Fruit fly (Drosophila melanogaster) whole organism, wandering third instar larva: ENCODE data around the gene CG8142.

Source experiments
- Abd-B ChIP-seq: fragments of >200 bp; optimal IDR thresholded peaks from 2 replicates; lab custom pipeline; 2017; ENCODE audit warnings: missing biosample characterization, missing genetic modification characterization
- CG32264 ChIP-seq: fragments of 200-800 bp; sonication (Bioruptor generic); optimal IDR thresholded peaks from 2 replicates; lab custom pipeline; 2016; ENCODE audit warnings: missing biosample characterization, missing genetic modification characterization
- CG9705 ChIP-seq: fragments of 200-800 bp; sonication (Bioruptor generic); optimal IDR thresholded peaks from 2 replicates; lab custom pipeline; 2018; ENCODE audit warnings: missing biosample characterization, mild to moderate bottlenecking, missing genetic modification characterization
- CrebA ChIP-seq: fragments of 200-800 bp; sonication (Bioruptor generic); optimal IDR thresholded peaks from 2 replicates; lab custom pipeline; 2016; ENCODE audit warnings: missing biosample characterization, mild to moderate bottlenecking, missing genetic modification characterization, borderline replicate concordance
- Dfd ChIP-seq: fragments of >200 bp; optimal IDR thresholded peaks from 2 replicates; lab custom pipeline; 2017; ENCODE audit warnings: missing biosample characterization, missing genetic modification characterization
- Dif ChIP-seq: fragments of 200-275, 200-300 bp; sonication (Bioruptor generic); optimal IDR thresholded peaks from 2 replicates; lab custom pipeline; 2018; ENCODE audit warnings: missing biosample characterization, missing genetic modification characterization; ENCODE audit not compliant: partially characterized antibody
- GATAd ChIP-seq: sonication (Bioruptor generic); optimal IDR thresholded peaks from 2 replicates; lab custom pipeline; 2016; ENCODE audit warnings: missing biosample characterization, missing genetic modification characterization
- HLH106 ChIP-seq: fragments of 200-800 bp; optimal IDR thresholded peaks from 3 replicates; lab custom pipeline; 2019; ENCODE audit warnings: missing biosample characterization, mild to moderate bottlenecking, missing genetic modification characterization, moderate library complexity
- Hnf4 ChIP-seq: fragments of 200-800 bp; sonication (Bioruptor generic); optimal IDR thresholded peaks from 2 replicates; lab custom pipeline; 2016; ENCODE audit warnings: missing biosample characterization, mild to moderate bottlenecking, missing genetic modification characterization
- Hr78 ChIP-seq: fragments of >200 bp; optimal IDR thresholded peaks from 2 replicates; lab custom pipeline; 2017; ENCODE audit warnings: missing biosample characterization, missing genetic modification characterization
- Hr83 ChIP-seq: fragments of 200-300 bp; sonication (Bioruptor generic); optimal IDR thresholded peaks from 2 replicates; lab custom pipeline; 2016; ENCODE audit warnings: missing biosample characterization, mild to moderate bottlenecking, missing genetic modification characterization, moderate library complexity; ENCODE audit not compliant: poor library complexity, severe bottlenecking
- Jra ChIP-seq: sonication (Bioruptor generic); optimal IDR thresholded peaks from 2 replicates; lab custom pipeline; 2016; ENCODE audit warnings: missing biosample characterization, missing genetic modification characterization
- Mio ChIP-seq: sonication (Bioruptor generic); optimal IDR thresholded peaks from 2 replicates; lab custom pipeline; 2016; ENCODE audit warnings: missing biosample characterization, missing genetic modification characterization
- Myc ChIP-seq: fragments of >200 bp; optimal IDR thresholded peaks from 2 replicates; lab custom pipeline; 2017
- N ChIP-seq: fragments of >200 bp; optimal IDR thresholded peaks from 2 replicates; lab custom pipeline; 2018; ENCODE audit warnings: missing biosample characterization, missing external identifiers, missing genetic modification characterization
- OdsH ChIP-seq: fragments of 200-800 bp; sonication (Bioruptor generic); optimal IDR thresholded peaks from 2 replicates; lab custom pipeline; 2016; ENCODE audit warnings: missing biosample characterization, mild to moderate bottlenecking, missing genetic modification characterization
- Rel ChIP-seq, 2 experiments: fragments of 200-800 bp; sonication (Bioruptor generic) in 1 of 2; optimal IDR thresholded peaks; 2 replicates in 1 of 2; 3 replicates in 1 of 2; lab custom pipeline; 2016 to 2019; ENCODE audit warnings: mild to moderate bottlenecking in 2 of 2, missing biosample characterization in 2 of 2, missing genetic modification characterization in 2 of 2, moderate library complexity in 1 of 2
- Sp1 ChIP-seq: fragments of 200-800 bp; sonication (Bioruptor generic); optimal IDR thresholded peaks from 3 replicates; lab custom pipeline; 2019; ENCODE audit warnings: missing biosample characterization, mild to moderate bottlenecking, missing genetic modification characterization, moderate library complexity
- Vsx2 ChIP-seq: fragments of 200-300, 225-300 bp; sonication (Bioruptor generic); optimal IDR thresholded peaks from 2 replicates; lab custom pipeline; 2018; ENCODE audit warnings: missing biosample characterization, missing genetic modification characterization; ENCODE audit not compliant: partially characterized antibody
- br ChIP-seq: fragments of 200-800 bp; sonication (Bioruptor generic); optimal IDR thresholded peaks from 2 replicates; lab custom pipeline; 2016; ENCODE audit warnings: missing biosample characterization, missing genetic modification characterization
- brk ChIP-seq: fragments of 200-800 bp; sonication (Bioruptor generic); optimal IDR thresholded peaks from 2 replicates; lab custom pipeline; 2016; ENCODE audit warnings: missing biosample characterization, mild to moderate bottlenecking, missing genetic modification characterization
- dl ChIP-seq, 2 experiments: fragments of 175-275, 200-275 bp in 1 of 2; fragments of 200-275 bp in 1 of 2; sonication (Bioruptor generic); optimal IDR thresholded peaks; lab custom pipeline; 2018; ENCODE audit warnings: mild to moderate bottlenecking in 2 of 2, missing biosample characterization in 2 of 2, missing genetic modification characterization in 2 of 2, moderate library complexity in 2 of 2; ENCODE audit not compliant: partially characterized antibody in 2 of 2, insufficient read depth in 1 of 2
- dmrt93B ChIP-seq: fragments of 200-800 bp; sonication (Bioruptor generic); optimal IDR thresholded peaks from 2 replicates; lab custom pipeline; 2018; ENCODE audit warnings: missing biosample characterization, mild to moderate bottlenecking, missing genetic modification characterization
- dsf ChIP-seq: sonication (Bioruptor generic); optimal IDR thresholded peaks from 2 replicates; lab custom pipeline; 2016; ENCODE audit warnings: missing biosample characterization, missing genetic modification characterization, borderline replicate concordance
- ey ChIP-seq: fragments of 200-800 bp; sonication (Bioruptor generic); optimal IDR thresholded peaks from 2 replicates; lab custom pipeline; 2016; ENCODE audit warnings: missing biosample characterization, missing genetic modification characterization
- foxo ChIP-seq, 2 experiments: fragments of 200-800 bp; sonication (Bioruptor generic); optimal IDR thresholded peaks; 2 replicates in 1 of 2; 3 replicates in 1 of 2; lab custom pipeline; 2016 to 2017; ENCODE audit warnings: missing biosample characterization in 2 of 2, missing genetic modification characterization in 2 of 2
- fru ChIP-seq: fragments of 200-800 bp; sonication (Bioruptor generic); optimal IDR thresholded peaks from 3 replicates; lab custom pipeline; 2016; ENCODE audit warnings: missing biosample characterization, mild to moderate bottlenecking, missing genetic modification characterization
- h ChIP-seq: fragments of 200-800 bp; sonication (Bioruptor generic); optimal IDR thresholded peaks from 3 replicates; lab custom pipeline; 2016; ENCODE audit warnings: missing biosample characterization, mild to moderate bottlenecking, missing genetic modification characterization
- jim ChIP-seq: fragments of 175-275, 200-325 bp; sonication (Bioruptor generic); optimal IDR thresholded peaks from 2 replicates; lab custom pipeline; 2016; ENCODE audit warnings: missing biosample characterization, mild to moderate bottlenecking, missing genetic modification characterization
- lola ChIP-seq: fragments of >200 bp; optimal IDR thresholded peaks from 2 replicates; lab custom pipeline; 2017; ENCODE audit warnings: missing biosample characterization, missing genetic modification characterization
- pan ChIP-seq: fragments of >200 bp; optimal IDR thresholded peaks from 2 replicates; lab custom pipeline; 2017
- psq ChIP-seq: fragments of 200-800 bp; sonication (Bioruptor generic); optimal IDR thresholded peaks from 3 replicates; lab custom pipeline; 2017; ENCODE audit warnings: missing biosample characterization, mild to moderate bottlenecking, missing genetic modification characterization, moderate library complexity
- rgr ChIP-seq: fragments of 200-800 bp; sonication (Bioruptor generic); optimal IDR thresholded peaks from 3 replicates; lab custom pipeline; 2016; ENCODE audit warnings: missing biosample characterization, mild to moderate bottlenecking, missing genetic modification characterization
- sage ChIP-seq: fragments of 200-800 bp; sonication (Bioruptor generic); optimal IDR thresholded peaks from 2 replicates; lab custom pipeline; 2016; ENCODE audit warnings: missing biosample characterization, mild to moderate bottlenecking, missing genetic modification characterization
- sv ChIP-seq: fragments of 200-800 bp; sonication (Bioruptor generic); optimal IDR thresholded peaks from 3 replicates; lab custom pipeline; 2016; ENCODE audit warnings: missing biosample characterization, missing genetic modification characterization
- tai ChIP-seq: sonication (Bioruptor generic); optimal IDR thresholded peaks from 2 replicates; lab custom pipeline; 2016; ENCODE audit warnings: missing biosample characterization, missing genetic modification characterization
- usp ChIP-seq: fragments of >200 bp; optimal IDR thresholded peaks from 2 replicates; lab custom pipeline; 2017; ENCODE audit warnings: missing biosample characterization, missing genetic modification characterization
- woc ChIP-seq: sonication (Bioruptor generic); optimal IDR thresholded peaks from 2 replicates; lab custom pipeline; 2016; ENCODE audit warnings: missing biosample characterization, mild to moderate bottlenecking, missing genetic modification characterization

The CG8142 gene

dm6 chrX:17829083-17829997, 15.2 kb downstream of the CG8142 start:
- TF ChIP-seq foxo (GFP tag; optimal IDR thresholded peaks at IDR 0.05; lab: Kevin White, UChicago) = peak in 1 of 2 experiments; percentile 21
- TF ChIP-seq sv (GFP tag; lab: Kevin White, UChicago) = no peak
- no peak for TF ChIP-seq pan
- no peak for TF ChIP-seq br (GFP tag; lab: Kevin White, UChicago)
- no peak for TF ChIP-seq Rel (GFP tag; optimal IDR thresholded peaks at IDR 0.05; lab: Kevin White, UChicago)
- TF ChIP-seq Rel (tag; optimal IDR thresholded peaks at IDR 0.05; lab: Kevin White, UChicago) = no peak
- no peak for TF ChIP-seq Dfd (GFP tag; lab: Kevin White, UChicago)
- TF ChIP-seq ey (GFP tag; lab: Kevin White, UChicago) = peak; percentile 1
- no peak for TF ChIP-seq lola (GFP tag; lab: Kevin White, UChicago)
- TF ChIP-seq psq = no peak
- no peak for TF ChIP-seq Hr83 (GFP tag; lab: Kevin White, UChicago)
- TF ChIP-seq N = no peak
- TF ChIP-seq Vsx2 (GFP tag; lab: Kevin White, UChicago) = no peak
- TF ChIP-seq usp (GFP tag; lab: Kevin White, UChicago) = no peak
- peak; percentile 40 for TF ChIP-seq fru (GFP tag; lab: Kevin White, UChicago)
- TF ChIP-seq dsf (GFP tag; lab: Kevin White, UChicago) = no peak
- no peak for TF ChIP-seq CG32264 (GFP tag; lab: Kevin White, UChicago)
- no peak for TF ChIP-seq Abd-B (GFP tag; lab: Kevin White, UChicago)
- peak; percentile 18 for TF ChIP-seq h (GFP tag; lab: Kevin White, UChicago)
- no peak for TF ChIP-seq brk
- no peak for TF ChIP-seq Jra (GFP tag; lab: Kevin White, UChicago)
- no peak for TF ChIP-seq GATAd (GFP tag; lab: Kevin White, UChicago)
- TF ChIP-seq OdsH (GFP tag; lab: Kevin White, UChicago) = peak; percentile 63
- no peak for TF ChIP-seq sage (GFP tag; lab: Kevin White, UChicago)
- no peak for TF ChIP-seq CG9705
- peak; percentile 17 for TF ChIP-seq rgr (GFP tag; lab: Kevin White, UChicago)
- no peak for TF ChIP-seq dl (GFP tag; optimal IDR thresholded peaks at IDR 0.05; lab: Kevin White, UChicago; ENCODE audit: insufficient read depth in 1 of 2, partially characterized antibody in 2 of 2)
- TF ChIP-seq woc = no peak
- peak; percentile 9 for TF ChIP-seq dmrt93B (GFP tag; lab: Kevin White, UChicago)
- TF ChIP-seq Myc (lab: Kevin White, UChicago) = no peak
- TF ChIP-seq Mio (GFP tag; lab: Kevin White, UChicago) = no peak
- TF ChIP-seq CrebA (GFP tag; lab: Kevin White, UChicago) = no peak
- no peak for TF ChIP-seq tai (GFP tag; lab: Kevin White, UChicago)
- TF ChIP-seq HLH106 (tag; lab: Kevin White, UChicago) = peak; percentile 47
- no peak for TF ChIP-seq jim (GFP tag; lab: Kevin White, UChicago)
- TF ChIP-seq Dif (GFP tag; lab: Kevin White, UChicago) = no peak
- peak; percentile 42 for TF ChIP-seq Sp1
- no peak for TF ChIP-seq Hnf4 (GFP tag; lab: Kevin White, UChicago)
- no peak for TF ChIP-seq Hr78 (GFP tag; lab: Kevin White, UChicago)
